Worm (Caenorhabditis elegans) whole organism, mixed stage, embryonic: ENCODE measurements around the gene nlp-21.

Source experiments
- sptf-1 ChIP-seq: sonication (generic microtip); optimal IDR thresholded peaks from 2 replicates; lab custom pipeline; 2017; ENCODE audit warnings: mild to moderate bottlenecking, missing genetic modification characterization, moderate library complexity, missing compliant biosample characterization
- unc-62 ChIP-seq: fragments of 150-350 bp; optimal IDR thresholded peaks from 2 replicates; lab custom pipeline; 2014; ENCODE audit warnings: missing biosample characterization, missing genetic modification reagents, missing genetic modification characterization

- TF ChIP-seq sptf-1 (tag; lab: Kevin White, UChicago): no peak
- TF ChIP-seq unc-62 (GFP tag; lab: Kevin White, UChicago): no peak
Measured at ce11 chrIII:11366467-11366866, 26.6 kb downstream of the nlp-21 start, which contains the start of gene T28D6.3.
